Worm (Caenorhabditis elegans): ENCODE data around the gene osm-1.

ce11 chrX:16521722-16522121 lies 18.8 kb upstream of the osm-1 start:
- TF ChIP-seq dmd-4 (tag; optimal IDR thresholded peaks at IDR 0.05; ENCODE audit: borderline replicate concordance) (no peak), unc-42 (tag; optimal IDR thresholded peaks at IDR 0.05) (no peak), ceh-14 (tag; optimal IDR thresholded peaks at IDR 0.05) (no peak), ets-4 (tag; optimal IDR thresholded peaks at IDR 0.05) (no peak), hlh-30 (tag; optimal IDR thresholded peaks at IDR 0.05; ENCODE audit: insufficient read depth) (no peak)

Data from whole organism, late embryonic.